Fruit fly (Drosophila melanogaster) whole organism: Measurements from ENCODE around the gene Sec22.

Experiments used
- CG8478 ChIP-seq: fragments of >200 bp; optimal IDR thresholded peaks from 2 replicates; lab custom pipeline; 2018; ENCODE audit warnings: inconsistent platforms
- pan ChIP-seq: fragments of >200 bp; optimal IDR thresholded peaks from 2 replicates; lab custom pipeline; 2017
- psq ChIP-seq: fragments of >200 bp; optimal IDR thresholded peaks from 2 replicates; lab custom pipeline; 2017
- usp ChIP-seq: fragments of >200 bp; optimal IDR thresholded peaks from 2 replicates; lab custom pipeline; 2017; ENCODE audit warnings: missing biosample characterization, missing genetic modification characterization, mixed read lengths

DNA sequence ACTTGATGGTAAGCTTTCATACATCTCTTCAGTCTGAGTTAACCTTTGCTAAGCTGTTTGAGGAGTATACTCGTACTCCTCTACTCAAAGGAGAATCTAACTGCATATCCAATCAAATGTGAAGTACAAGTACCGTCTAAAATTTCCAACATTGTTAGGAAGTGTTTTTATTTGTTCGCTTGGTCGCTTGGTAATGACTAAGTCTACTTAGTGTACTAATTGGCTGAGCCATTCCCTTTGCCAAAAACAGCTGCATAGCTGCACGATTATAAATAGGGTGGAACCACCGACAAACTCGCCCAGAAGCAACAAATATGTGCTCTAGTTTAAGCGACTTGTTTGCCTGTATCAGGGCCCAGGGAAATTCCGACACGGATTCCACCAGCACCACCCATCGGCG is 38.6 kb downstream of the Sec22 start, which contains the start of gene CG14635:
- TF ChIP-seq pan (no peak), psq (lab: Kevin White, UChicago) (no peak), CG8478 (lab: Kevin White, UChicago) (no peak), usp (GFP tag; lab: Kevin White, UChicago) (no peak)
